Worm (Caenorhabditis elegans) whole organism, L1 larva: ENCODE data around the gene slc-17.4.

ENCODE experiments used
- C16A3.4 ChIP-seq: fragments of 150-350 bp; optimal IDR thresholded peaks from 2 replicates; lab custom pipeline; 2014; ENCODE audit warnings: missing biosample characterization, missing genetic modification characterization
- C34B4.2 ChIP-seq: sonication (generic microtip); optimal IDR thresholded peaks from 2 replicates; lab custom pipeline; 2017; ENCODE audit warnings: mild to moderate bottlenecking, missing genetic modification characterization, missing compliant biosample characterization
- Y116A8C.19 ChIP-seq: sonication (generic microtip); optimal IDR thresholded peaks from 2 replicates; lab custom pipeline; 2016; ENCODE audit warnings: missing compliant biosample characterization, missing genetic modification characterization, borderline replicate concordance
- ama-1 ChIP-seq: fragments of 150-350 bp; optimal IDR thresholded peaks from 2 replicates; lab custom pipeline; 2014
- blmp-1 ChIP-seq: fragments of 150-350 bp; optimal IDR thresholded peaks from 2 replicates; lab custom pipeline; 2014; ENCODE audit warnings: missing biosample characterization, missing genetic modification characterization
- ceh-82 ChIP-seq, 3 experiments: fragments of 150-350 bp in 1 of 3; sonication (generic microtip) in 2 of 3; optimal IDR thresholded peaks; 2 replicates each; lab custom pipeline; 2014 to 2017; ENCODE audit warnings: missing biosample characterization in 3 of 3, missing genetic modification characterization in 3 of 3
- efl-1 ChIP-seq, 4 experiments: fragments of 150-350 bp; optimal IDR thresholded peaks in 3 of 4; peaks in 1 of 4; 1 replicate in 1 of 4; 2 replicates in 3 of 4; lab custom pipeline; 2014; ENCODE audit warnings: missing biosample characterization in 2 of 4, missing genetic modification characterization in 2 of 4, missing genetic modification reagents in 2 of 4
- egl-13 ChIP-seq: sonication (generic microtip); optimal IDR thresholded peaks from 2 replicates; lab custom pipeline; 2016; ENCODE audit warnings: missing genotype, missing genetic modification reagents, missing genetic modification characterization, missing compliant biosample characterization
- elt-2 ChIP-seq: sonication (generic microtip); optimal IDR thresholded peaks from 2 replicates; lab custom pipeline; 2016; ENCODE audit warnings: missing genetic modification characterization, mild to moderate bottlenecking, inconsistent platforms, missing compliant biosample characterization, missing genetic modification reagents
- elt-3 ChIP-seq, 6 experiments: fragments of 150-350 bp in 1 of 6; sonication (generic microtip); optimal IDR thresholded peaks; 2 replicates each; lab custom pipeline; 2017 to 2018; ENCODE audit warnings: missing biosample characterization in 6 of 6, missing genetic modification characterization in 6 of 6, inconsistent platforms in 1 of 6
- ets-5 ChIP-seq: fragments of 200-800 bp; sonication (Bioruptor generic); IDR thresholded peaks from 2 replicates; pipeline ENCODE4 v1.3.6; 2022; ENCODE audit warnings: missing genetic modification characterization, missing compliant biosample characterization
- fkh-4 ChIP-seq: sonication (generic microtip); optimal IDR thresholded peaks from 2 replicates; lab custom pipeline; 2016; ENCODE audit warnings: missing compliant biosample characterization, missing genetic modification characterization, borderline replicate concordance
- fkh-8 ChIP-seq: sonication (generic microtip); optimal IDR thresholded peaks from 2 replicates; lab custom pipeline; 2016; ENCODE audit warnings: mild to moderate bottlenecking, missing genetic modification characterization, missing compliant biosample characterization
- fos-1 ChIP-seq: fragments of 150-350 bp; optimal IDR thresholded peaks from 2 replicates; lab custom pipeline; 2014; ENCODE audit warnings: missing biosample characterization, missing genetic modification characterization
- hlh-17 ChIP-seq: fragments of 200-800 bp; sonication (Bioruptor generic); optimal IDR thresholded peaks from 2 replicates; lab custom pipeline; 2018; ENCODE audit warnings: missing genetic modification characterization, mild to moderate bottlenecking, missing compliant biosample characterization, moderate library complexity, borderline replicate concordance
- irx-1 ChIP-seq: sonication (generic microtip); optimal IDR thresholded peaks from 2 replicates; lab custom pipeline; 2016; ENCODE audit warnings: missing genetic modification characterization, missing compliant biosample characterization
- jun-1 ChIP-seq: fragments of 150-350 bp; optimal IDR thresholded peaks from 2 replicates; lab custom pipeline; 2014; ENCODE audit warnings: missing biosample characterization, missing genetic modification reagents, missing genetic modification characterization
- lin-13 ChIP-seq: fragments of 150-350 bp; optimal IDR thresholded peaks from 2 replicates; lab custom pipeline; 2014; ENCODE audit warnings: missing biosample characterization, missing genetic modification reagents, missing genetic modification characterization
- lin-14 ChIP-seq: fragments of 200-800 bp; sonication (Bioruptor generic); optimal IDR thresholded peaks from 2 replicates; lab custom pipeline; 2018; ENCODE audit warnings: mild to moderate bottlenecking, missing genetic modification characterization, moderate library complexity, missing compliant biosample characterization
- lin-35 ChIP-seq, 2 experiments: fragments of 150-350 bp; optimal IDR thresholded peaks; 2 replicates each; lab custom pipeline; 2014; ENCODE audit warnings: missing biosample characterization in 2 of 2, missing genetic modification characterization in 2 of 2, missing genetic modification reagents in 2 of 2
- lin-39 ChIP-seq: fragments of 150-350 bp; optimal IDR thresholded peaks from 2 replicates; lab custom pipeline; 2014; ENCODE audit warnings: missing biosample characterization, missing genetic modification reagents, missing genetic modification characterization
- lsy-2 ChIP-seq, 2 experiments: fragments of 150-350 bp; optimal IDR thresholded peaks; 2 replicates each; lab custom pipeline; 2014; ENCODE audit warnings: missing biosample characterization in 2 of 2, missing genetic modification characterization in 2 of 2
- mab-9 ChIP-seq: fragments of 200-800 bp; sonication (Bioruptor generic); IDR thresholded peaks from 2 replicates; pipeline ENCODE4 v1.3.6; 2022; ENCODE audit warnings: missing genetic modification reagents, missing genetic modification characterization, missing compliant biosample characterization
- mef-2 ChIP-seq: fragments of 150-350 bp; optimal IDR thresholded peaks from 2 replicates; lab custom pipeline; 2014; ENCODE audit warnings: missing biosample characterization, missing genetic modification characterization
- mep-1 ChIP-seq: fragments of 150-350 bp; optimal IDR thresholded peaks from 2 replicates; lab custom pipeline; 2014; ENCODE audit warnings: missing biosample characterization, missing genetic modification characterization
- nhr-20 ChIP-seq: sonication (generic microtip); optimal IDR thresholded peaks from 2 replicates; lab custom pipeline; 2016; ENCODE audit warnings: mild to moderate bottlenecking, missing genetic modification characterization, missing compliant biosample characterization
- nhr-237 ChIP-seq: fragments of 150-350 bp; optimal IDR thresholded peaks from 2 replicates; lab custom pipeline; 2014; ENCODE audit warnings: missing biosample characterization, missing genetic modification characterization
- nhr-47 ChIP-seq: sonication (generic microtip); optimal IDR thresholded peaks from 2 replicates; lab custom pipeline; 2016; ENCODE audit warnings: mild to moderate bottlenecking, missing genetic modification characterization, moderate library complexity, missing compliant biosample characterization
- nhr-76 ChIP-seq: sonication (generic microtip); optimal IDR thresholded peaks from 2 replicates; lab custom pipeline; 2017; ENCODE audit warnings: missing biosample characterization, missing genetic modification characterization
- nhr-90 ChIP-seq: sonication (generic microtip); optimal IDR thresholded peaks from 2 replicates; lab custom pipeline; 2016; ENCODE audit warnings: mild to moderate bottlenecking, missing genetic modification characterization, missing compliant biosample characterization; ENCODE audit not compliant: poor library complexity
- pax-3 ChIP-seq: fragments of 200-800 bp; sonication (Bioruptor generic); optimal IDR thresholded peaks from 2 replicates; lab custom pipeline; 2018; ENCODE audit warnings: mild to moderate bottlenecking, missing genetic modification characterization, moderate library complexity, missing compliant biosample characterization
- pqm-1 ChIP-seq: sonication (generic microtip); optimal IDR thresholded peaks from 3 replicates; lab custom pipeline; 2017; ENCODE audit warnings: missing biosample characterization, missing genetic modification characterization
- rnt-1 ChIP-seq: sonication (generic microtip); optimal IDR thresholded peaks from 2 replicates; lab custom pipeline; 2016; ENCODE audit warnings: mild to moderate bottlenecking, missing genetic modification characterization, moderate library complexity, missing compliant biosample characterization
- skn-1 ChIP-seq: fragments of 150-350 bp; optimal IDR thresholded peaks from 2 replicates; lab custom pipeline; 2014; ENCODE audit warnings: missing biosample characterization, missing genetic modification characterization
- snpc-4 ChIP-seq: fragments of 150-350 bp; optimal IDR thresholded peaks from 2 replicates; lab custom pipeline; 2014; ENCODE audit warnings: missing biosample characterization, missing genetic modification characterization
- snu-23 ChIP-seq: sonication (generic microtip); optimal IDR thresholded peaks from 2 replicates; lab custom pipeline; 2016; ENCODE audit warnings: missing genetic modification characterization, missing compliant biosample characterization
- sptf-1 ChIP-seq: fragments of 150-350 bp; optimal IDR thresholded peaks from 2 replicates; lab custom pipeline; 2014; ENCODE audit warnings: missing biosample characterization, missing genetic modification characterization
- swsn-7 ChIP-seq: sonication (generic microtip); optimal IDR thresholded peaks from 2 replicates; lab custom pipeline; 2016; ENCODE audit warnings: missing genetic modification characterization, missing compliant biosample characterization
- tbx-2 ChIP-seq: sonication (generic microtip); optimal IDR thresholded peaks from 2 replicates; lab custom pipeline; 2016; ENCODE audit warnings: missing genetic modification characterization, missing compliant biosample characterization
- unc-130 ChIP-seq: fragments of 150-350 bp; optimal IDR thresholded peaks from 2 replicates; lab custom pipeline; 2017; ENCODE audit warnings: missing biosample characterization, missing genetic modification characterization, inconsistent platforms
- xbp-1 ChIP-seq: sonication (generic microtip); optimal IDR thresholded peaks from 2 replicates; lab custom pipeline; 2016; ENCODE audit warnings: missing genetic modification characterization, missing compliant biosample characterization
- zag-1 ChIP-seq: fragments of 150-350 bp; optimal IDR thresholded peaks from 2 replicates; lab custom pipeline; 2014; ENCODE audit warnings: missing biosample characterization, missing genetic modification characterization

slc-17.4 gene

DNA sequence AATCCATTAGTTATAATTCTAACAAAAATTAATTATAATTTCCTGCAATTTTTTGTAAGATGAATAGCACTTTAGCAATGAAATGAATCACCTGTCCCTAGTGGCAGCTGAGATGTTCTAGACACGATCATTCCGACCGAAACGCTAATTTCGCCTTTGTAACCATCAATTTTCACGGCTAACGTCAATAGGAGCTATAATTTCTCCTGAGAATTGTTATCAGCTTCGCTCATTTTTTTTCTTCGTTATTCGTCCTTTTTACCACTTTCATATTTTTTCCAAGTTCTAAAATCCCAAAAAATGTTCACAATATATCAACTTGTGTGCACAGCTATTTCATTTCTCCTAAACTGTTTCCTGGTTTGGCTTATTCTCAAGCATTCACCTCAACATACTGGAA, 26.3 kb downstream of the slc-17.4 start, which contains the start of gene str-187:
Gene str-187, plus strand, starts transcription at position 301 of the 400 bp plus-strand sequence.
- TF ChIP-seq nhr-47 (tag; lab: Kevin White, UChicago): no peak
- no peak for TF ChIP-seq lsy-2 (tag; optimal IDR thresholded peaks at IDR 0.05; lab: Kevin White, UChicago)
- TF ChIP-seq skn-1: no peak
- no peak for TF ChIP-seq irx-1 (tag; lab: Kevin White, UChicago)
- no peak for TF ChIP-seq elt-2 (tag; lab: Kevin White, UChicago)
- TF ChIP-seq swsn-7 (tag; lab: Kevin White, UChicago): no peak
- TF ChIP-seq zag-1 (tag; lab: Kevin White, UChicago): no peak
- TF ChIP-seq snpc-4 (tag; lab: Kevin White, UChicago): no peak
- no peak for TF ChIP-seq nhr-20
- no peak for TF ChIP-seq fkh-8
- TF ChIP-seq hlh-17 (GFP tag; lab: Kevin White, UChicago): no peak
- no peak for TF ChIP-seq pax-3 (tag; lab: Kevin White, UChicago)
- no peak for TF ChIP-seq C16A3.4 (tag; lab: Kevin White, UChicago)
- no peak for TF ChIP-seq jun-1 (tag; lab: Kevin White, UChicago)
- TF ChIP-seq rnt-1: no peak
- TF ChIP-seq lin-14 (GFP tag; lab: Kevin White, UChicago): no peak
- TF ChIP-seq mep-1 (tag; lab: Kevin White, UChicago): no peak
- no peak for TF ChIP-seq unc-130 (tag; lab: Kevin White, UChicago)
- TF ChIP-seq ets-5: no peak

DNA sequence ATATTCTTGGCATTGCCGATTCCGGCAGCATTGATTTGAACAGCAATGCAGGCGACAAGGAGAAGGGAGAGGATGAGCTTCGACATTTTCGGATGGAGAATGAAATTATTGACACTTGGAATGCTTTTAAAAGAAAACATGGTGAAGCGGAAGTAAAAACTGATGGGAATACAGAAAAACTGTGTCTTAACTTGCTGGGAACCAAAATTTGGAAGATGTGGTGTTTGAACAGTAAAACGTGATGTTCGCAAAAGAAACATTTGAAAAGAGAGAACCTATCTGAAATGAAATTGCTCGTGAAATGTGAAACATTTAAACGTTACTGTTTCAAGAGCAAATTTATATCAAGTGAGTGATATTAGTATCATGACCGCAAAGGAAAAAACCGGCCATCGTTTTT, 26.8 kb downstream of the slc-17.4 start, which contains the start of gene F26D10.13:
Gene F26D10.13, minus strand, starts transcription at position 101 of the 400 bp plus-strand sequence.
- no peak for TF ChIP-seq mef-2 (tag; lab: Kevin White, UChicago)
- no peak for TF ChIP-seq ama-1
- no peak for TF ChIP-seq C16A3.4 (tag; lab: Kevin White, UChicago)
- no peak for TF ChIP-seq fos-1 (tag; lab: Kevin White, UChicago)
- no peak for TF ChIP-seq snpc-4 (tag; lab: Kevin White, UChicago)
- no peak for TF ChIP-seq elt-2 (tag; lab: Kevin White, UChicago)
- no peak for TF ChIP-seq fkh-8
- TF ChIP-seq xbp-1 (tag; lab: Kevin White, UChicago): no peak
- TF ChIP-seq ceh-82 (tag; optimal IDR thresholded peaks at IDR 0.05; lab: Kevin White, UChicago): no peak
- no peak for TF ChIP-seq mab-9
- no peak for TF ChIP-seq egl-13 (tag; lab: Kevin White, UChicago)
- TF ChIP-seq fkh-4 (tag; lab: Kevin White, UChicago): no peak
- no peak for TF ChIP-seq Y116A8C.19 (tag; lab: Kevin White, UChicago)
- TF ChIP-seq, all 84 proteins: peak for 0

DNA sequence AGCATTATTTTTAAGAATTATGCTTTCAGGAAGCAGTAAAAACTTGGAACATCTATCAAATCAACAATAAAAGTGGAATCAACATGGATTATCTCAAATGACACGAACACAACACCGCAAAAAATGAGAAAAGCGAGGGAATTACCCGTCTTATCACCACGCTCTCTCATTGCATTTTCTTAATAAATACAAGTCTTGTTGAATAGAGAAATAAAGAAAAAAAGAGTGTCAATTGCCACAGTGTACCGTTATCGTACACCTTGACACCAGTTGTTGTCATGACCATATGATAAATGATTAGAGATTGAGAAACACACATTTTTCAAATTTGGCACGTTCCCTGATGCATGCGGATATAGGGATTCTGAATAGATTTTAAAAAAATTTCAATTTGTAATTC, 27.8 kb downstream of the slc-17.4 start:
- TF ChIP-seq elt-3 (tag; optimal IDR thresholded peaks at IDR 0.05; lab: Kevin White, UChicago) (peak in 2 of 6 experiments; percentile 0 to 24), nhr-90 (tag; lab: Kevin White, UChicago) (peak; percentile 15), sptf-1 (no peak), blmp-1 (peak; percentile 52), elt-2 (tag; lab: Kevin White, UChicago) (peak; percentile 85), egl-13 (tag; lab: Kevin White, UChicago) (no peak), pqm-1 (tag; lab: Kevin White, UChicago) (peak; percentile 6), tbx-2 (tag; lab: Kevin White, UChicago) (no peak), swsn-7 (tag; lab: Kevin White, UChicago) (no peak), lin-35 (GFP tag; optimal IDR thresholded peaks at IDR 0.05; lab: Kevin White, UChicago) (peak in 1 of 2 experiments; percentile 69), nhr-20 (peak; percentile 27), snu-23 (GFP tag; lab: Kevin White, UChicago) (peak; percentile 20), lsy-2 (tag; optimal IDR thresholded peaks at IDR 0.05; lab: Kevin White, UChicago) (peak in 1 of 2 experiments; percentile 17)

DNA sequence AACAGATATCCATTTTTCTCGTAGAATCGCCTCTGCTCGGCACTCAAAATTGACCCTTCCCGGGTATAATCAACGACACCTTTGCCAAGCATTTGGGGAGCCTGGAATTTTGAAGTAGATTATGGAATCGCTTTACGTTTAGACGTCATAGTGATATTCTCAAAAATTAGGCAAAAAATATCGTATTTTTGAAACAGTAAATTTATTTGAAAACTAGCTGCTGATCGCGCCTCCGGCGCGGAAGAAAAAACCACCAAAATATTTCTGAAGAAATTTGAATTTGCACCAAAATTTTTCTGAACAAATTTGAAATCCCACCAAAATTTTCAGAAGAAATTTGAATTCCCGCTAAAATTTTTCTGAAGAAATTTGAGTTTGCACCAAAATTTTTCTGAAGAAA, 29.1 kb downstream of the slc-17.4 start, which contains the start of gene ZK550.6:
Gene ZK550.6, minus strand, starts transcription at position 101 of the 400 bp plus-strand sequence.
- TF ChIP-seq egl-13 (tag; lab: Kevin White, UChicago): no peak
- TF ChIP-seq nhr-76 (tag; lab: Kevin White, UChicago): no peak
- no peak for TF ChIP-seq nhr-237 (tag; lab: Kevin White, UChicago)
- no peak for TF ChIP-seq C34B4.2 (tag; lab: Kevin White, UChicago)
- no peak for TF ChIP-seq lin-39 (tag; lab: Kevin White, UChicago)
- TF ChIP-seq lin-13 (GFP tag; lab: Kevin White, UChicago): no peak
- TF ChIP-seq efl-1 (optimal IDR thresholded peaks at IDR 0.05; lab: Kevin White, UChicago): no peak
- TF ChIP-seq efl-1 (GFP tag; optimal IDR thresholded peaks at IDR 0.05 in 1 of 2; lab: Kevin White, UChicago): peak in 1 of 2 experiments; percentile 6
